Worm (Caenorhabditis elegans): ENCODE data around the gene dct-8.

DNA sequence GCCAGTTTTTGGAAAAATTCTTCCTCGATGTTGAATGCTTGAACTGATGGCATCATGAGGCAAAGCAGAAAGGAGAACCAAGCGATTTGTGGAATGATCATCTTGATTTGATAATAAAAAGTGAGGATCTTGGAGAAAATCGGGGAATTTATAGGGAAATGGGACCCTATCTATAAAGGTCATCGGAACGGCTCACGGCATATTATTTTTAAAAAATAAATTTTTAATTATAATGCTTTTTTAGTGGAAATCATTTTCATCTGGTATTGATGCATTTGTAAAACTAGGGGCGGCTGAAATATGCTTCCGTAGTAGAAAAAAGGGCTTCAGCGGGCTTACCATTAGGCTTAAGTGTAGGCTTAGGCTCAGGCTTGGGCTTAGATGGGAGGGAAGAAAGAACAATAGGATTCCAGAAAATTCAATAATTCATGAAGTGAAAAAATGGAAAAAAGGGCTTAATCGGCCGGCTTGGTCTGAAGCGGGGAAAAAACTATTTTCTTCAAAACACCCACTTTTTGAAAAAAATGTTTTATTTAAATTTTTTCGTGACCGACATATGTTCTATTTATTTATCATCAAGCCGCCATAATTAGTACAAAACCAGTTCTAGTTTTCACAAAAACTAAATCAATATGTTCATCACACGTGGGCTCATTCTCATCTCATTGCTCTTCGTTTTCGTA is 12.8 kb downstream of the dct-8 start, which contains the start of the genes F56D6.22 and F56D6.12:
- TF ChIP-seq unc-3 (GFP tag; conservative IDR thresholded peaks at IDR 0.05) (no peak), unc-3 (tag; optimal IDR thresholded peaks at IDR 0.05) (no peak), tbx-2 (tag; optimal IDR thresholded peaks at IDR 0.05) (no peak), odd-2 (tag; optimal IDR thresholded peaks at IDR 0.05) (no peak), hlh-8 (tag; optimal IDR thresholded peaks at IDR 0.05) (no peak), npax-4 (tag; optimal IDR thresholded peaks at IDR 0.05) (no peak), ceh-22 (tag; optimal IDR thresholded peaks at IDR 0.05) (no peak), ceh-18 (tag; optimal IDR thresholded peaks at IDR 0.05) (no peak), ceh-14 (tag; optimal IDR thresholded peaks at IDR 0.05) (no peak), pqm-1 (tag; optimal IDR thresholded peaks at IDR 0.05) (no peak), sox-4 (tag; optimal IDR thresholded peaks at IDR 0.05) (no peak), elt-2 (tag; optimal IDR thresholded peaks at IDR 0.05) (no peak), ama-1 (optimal IDR thresholded peaks at IDR 0.05) (no peak)
